Fruit fly (Drosophila melanogaster) whole organism, embryonic: Measurements from ENCODE around the gene CG1635.
A peak's percentile ranks its signal among the peaks of the same experiment; 100 is the strongest.

Source experiments
- Atf3 ChIP-seq: fragments of 200-800 bp; sonication (Bioruptor generic); optimal IDR thresholded peaks from 3 replicates; lab custom pipeline; 2016; ENCODE audit warnings: missing biosample characterization, missing genetic modification characterization
- Bdp1 ChIP-seq: fragments of 200-800 bp; sonication (Bioruptor generic); optimal IDR thresholded peaks from 3 replicates; lab custom pipeline; 2016; ENCODE audit warnings: missing biosample characterization, missing genetic modification characterization
- CG10147 ChIP-seq: fragments of 200-800 bp; sonication (Bioruptor generic); optimal IDR thresholded peaks from 2 replicates; lab custom pipeline; 2019; ENCODE audit warnings: missing biosample characterization, mild to moderate bottlenecking, missing genetic modification characterization, moderate library complexity
- CG11085 ChIP-seq: fragments of 200-800 bp; sonication (Bioruptor generic); IDR thresholded peaks from 2 replicates; pipeline ENCODE4 v1.3.6; 2022; ENCODE audit warnings: missing biosample characterization, missing genetic modification characterization
- CG11456 ChIP-seq: fragments of 200-800 bp; sonication (Bioruptor generic); IDR thresholded peaks from 3 replicates; pipeline ENCODE4 v1.3.6; 2022; ENCODE audit warnings: missing biosample characterization, missing genetic modification characterization
- CG12942 ChIP-seq: fragments of 200-800 bp; sonication (Bioruptor generic); optimal IDR thresholded peaks from 3 replicates; lab custom pipeline; 2016; ENCODE audit warnings: missing biosample characterization, missing genetic modification characterization
- CG17328 ChIP-seq: fragments of 200-800 bp; sonication (Bioruptor generic); IDR thresholded peaks from 2 replicates; pipeline ENCODE4 v1.3.6; 2022; ENCODE audit warnings: missing biosample characterization, missing genetic modification characterization
- CG31224 ChIP-seq: fragments of 200-800 bp; sonication (Bioruptor generic); IDR thresholded peaks from 2 replicates; pipeline ENCODE4 v1.3.6; 2022; ENCODE audit warnings: missing biosample characterization, missing genetic modification characterization
- CG33213 ChIP-seq: fragments of 200-800 bp; sonication (Bioruptor generic); optimal IDR thresholded peaks from 3 replicates; lab custom pipeline; 2016; ENCODE audit warnings: missing biosample characterization, missing genetic modification characterization
- CG3847 ChIP-seq: fragments of 200-800 bp; sonication (Bioruptor generic); IDR thresholded peaks from 2 replicates; pipeline ENCODE4 v1.3.6; 2022; ENCODE audit warnings: missing biosample characterization, missing genetic modification characterization
- CG4424 ChIP-seq: fragments of 200-800 bp; sonication (Bioruptor generic); optimal IDR thresholded peaks from 3 replicates; lab custom pipeline; 2016; ENCODE audit warnings: missing biosample characterization, missing genetic modification characterization
- CG4730 ChIP-seq: fragments of 200-800 bp; sonication (Bioruptor generic); IDR thresholded peaks from 2 replicates; pipeline ENCODE4 v1.3.6; 2022; ENCODE audit warnings: missing biosample characterization, missing genetic modification characterization
- CG6175 ChIP-seq: fragments of 200-800 bp; sonication (Bioruptor generic); IDR thresholded peaks from 3 replicates; pipeline ENCODE4 v1.3.6; 2022; ENCODE audit warnings: missing biosample characterization, missing genetic modification characterization
- CG6791 ChIP-seq: fragments of 200-800 bp; sonication (Bioruptor generic); IDR thresholded peaks from 3 replicates; pipeline ENCODE4 v1.3.6; 2022; ENCODE audit warnings: missing biosample characterization, missing genetic modification characterization; ENCODE audit not compliant: partially characterized antibody
- CG7928 ChIP-seq: fragments of 200-800 bp; sonication (Bioruptor generic); optimal IDR thresholded peaks from 2 replicates; lab custom pipeline; 2017; ENCODE audit warnings: missing biosample characterization, mild to moderate bottlenecking, missing genetic modification characterization
- CG8089 ChIP-seq: fragments of 200-800 bp; sonication (Bioruptor generic); optimal IDR thresholded peaks from 3 replicates; lab custom pipeline; 2016; ENCODE audit warnings: missing biosample characterization, missing genetic modification characterization
- CG8281 ChIP-seq: fragments of 200-800 bp; sonication (Bioruptor generic); optimal IDR thresholded peaks from 2 replicates; lab custom pipeline; 2018; ENCODE audit warnings: missing biosample characterization, mild to moderate bottlenecking, missing genetic modification characterization, moderate library complexity
- Deaf1 ChIP-seq: fragments of 200-800 bp; optimal IDR thresholded peaks from 3 replicates; lab custom pipeline; 2019; ENCODE audit warnings: missing biosample characterization, mild to moderate bottlenecking, missing genetic modification characterization, moderate library complexity
- Doc2 ChIP-seq: fragments of 200-800 bp; sonication (Bioruptor generic); IDR thresholded peaks from 2 replicates; pipeline ENCODE4 v1.3.6; 2022; ENCODE audit warnings: missing biosample characterization, missing genetic modification characterization
- Dref ChIP-seq: fragments of 200-800 bp; sonication (Bioruptor generic); IDR thresholded peaks from 2 replicates; pipeline ENCODE4 v1.3.6; 2022; ENCODE audit warnings: missing biosample characterization, missing genetic modification characterization
- Ets65A ChIP-seq: fragments of 200-800 bp; sonication (Bioruptor generic); peaks from one replicate; lab custom pipeline; 2016; ENCODE audit warnings: missing biosample characterization, missing genetic modification characterization
- Fer3 ChIP-seq: fragments of 200-800 bp; sonication (Bioruptor generic); optimal IDR thresholded peaks from 2 replicates; lab custom pipeline; 2018; ENCODE audit warnings: missing biosample characterization, mild to moderate bottlenecking, missing genetic modification characterization, moderate library complexity
- Hand ChIP-seq: fragments of 200-800 bp; sonication (Bioruptor generic); optimal IDR thresholded peaks from 2 replicates; lab custom pipeline; 2017; ENCODE audit warnings: mild to moderate bottlenecking, missing biosample characterization, missing genetic modification reagents, missing genetic modification characterization
- Hr3 ChIP-seq: fragments of 200-800 bp; sonication (Bioruptor generic); optimal IDR thresholded peaks from 3 replicates; lab custom pipeline; 2016; ENCODE audit warnings: missing biosample characterization, missing genetic modification characterization
- Lpt ChIP-seq: fragments of >200 bp; optimal IDR thresholded peaks from 2 replicates; lab custom pipeline; 2018; ENCODE audit warnings: missing biosample characterization, missing genetic modification characterization
- Mes4 ChIP-seq: fragments of 200-800 bp; sonication (Bioruptor generic); optimal IDR thresholded peaks from 2 replicates; lab custom pipeline; 2016; ENCODE audit warnings: missing biosample characterization, missing genetic modification characterization
- Myb ChIP-seq: fragments of 200-800 bp; sonication (Bioruptor generic); optimal IDR thresholded peaks from 2 replicates; lab custom pipeline; 2016; ENCODE audit warnings: missing biosample characterization, missing genetic modification characterization
- Rfx ChIP-seq: fragments of 200-800 bp; sonication (Bioruptor generic); IDR thresholded peaks from 2 replicates; pipeline ENCODE4 v1.3.6; 2022; ENCODE audit warnings: missing biosample characterization, missing genetic modification characterization
- Scr ChIP-seq: fragments of 200-800 bp; sonication (Bioruptor generic); IDR thresholded peaks from 2 replicates; pipeline ENCODE4 v1.3.6; 2022; ENCODE audit warnings: missing biosample characterization, missing genetic modification characterization; ENCODE audit not compliant: partially characterized antibody
- Sry-δ ChIP-seq: fragments of 200-800 bp; sonication (Bioruptor generic); optimal IDR thresholded peaks from 2 replicates; lab custom pipeline; 2016; ENCODE audit warnings: missing biosample characterization, missing genetic modification characterization
- aop ChIP-seq: fragments of 200-800 bp; sonication (Bioruptor generic); IDR thresholded peaks from 2 replicates; pipeline ENCODE4 v1.3.6; 2022; ENCODE audit warnings: missing biosample characterization, missing genetic modification characterization
- ara ChIP-seq: fragments of 200-800 bp; sonication (Bioruptor generic); IDR thresholded peaks from 2 replicates; pipeline ENCODE4 v1.3.6; 2022; ENCODE audit warnings: missing biosample characterization, missing genetic modification characterization
- cg ChIP-seq: fragments of 200-800 bp; sonication (Bioruptor generic); optimal IDR thresholded peaks from 3 replicates; lab custom pipeline; 2019; ENCODE audit warnings: missing biosample characterization, mild to moderate bottlenecking, missing genetic modification characterization, moderate library complexity
- chm ChIP-seq: fragments of 200-800 bp; sonication (Bioruptor generic); IDR thresholded peaks from 2 replicates; pipeline ENCODE4 v1.3.6; 2022; ENCODE audit warnings: missing biosample characterization, missing genetic modification characterization
- exex ChIP-seq: fragments of 200-800 bp; sonication (Bioruptor generic); optimal IDR thresholded peaks from 4 replicates; lab custom pipeline; 2018; ENCODE audit warnings: missing biosample characterization, mild to moderate bottlenecking, missing genetic modification characterization, moderate library complexity
- ftz-f1 ChIP-seq: fragments of 200-800 bp; sonication (Bioruptor generic); optimal IDR thresholded peaks from 2 replicates; lab custom pipeline; 2016; ENCODE audit warnings: missing biosample characterization, missing genetic modification characterization
- fu2 ChIP-seq: fragments of 200-800 bp; sonication (Bioruptor generic); optimal IDR thresholded peaks from 2 replicates; lab custom pipeline; 2016; ENCODE audit warnings: missing biosample characterization, missing genetic modification characterization
- grau ChIP-seq: fragments of 200-800 bp; optimal IDR thresholded peaks from 3 replicates; lab custom pipeline; 2019; ENCODE audit warnings: missing biosample characterization, mild to moderate bottlenecking, missing genetic modification characterization, moderate library complexity
- hb ChIP-seq: fragments of 200-800 bp; sonication (Bioruptor generic); IDR thresholded peaks from 3 replicates; pipeline ENCODE4 v1.3.6; 2022; ENCODE audit warnings: missing biosample characterization, missing genetic modification characterization; ENCODE audit not compliant: partially characterized antibody
- hkb ChIP-seq, 2 experiments: fragments of 200-800 bp in 1 of 2; fragments of >200 bp in 1 of 2; sonication (Bioruptor generic) in 1 of 2; IDR thresholded peaks in 1 of 2; optimal IDR thresholded peaks in 1 of 2; 2 replicates each; pipeline versions ENCODE4 v1.3.6 to Lab custom; 2017 to 2022; ENCODE audit warnings: missing biosample characterization in 1 of 2, missing genetic modification characterization in 1 of 2
- insv ChIP-seq, 2 experiments: fragments of 200-800 bp; sonication (Bioruptor generic); optimal IDR thresholded peaks; 3 replicates each; lab custom pipeline; 2016 to 2018; ENCODE audit warnings: missing biosample characterization in 2 of 2, missing genetic modification characterization in 2 of 2
- jumu ChIP-seq: fragments of 200-800 bp; sonication (Bioruptor generic); optimal IDR thresholded peaks from 3 replicates; lab custom pipeline; 2016; ENCODE audit warnings: missing biosample characterization, missing genetic modification characterization
- ken ChIP-seq: fragments of 200-800 bp; sonication (Bioruptor generic); IDR thresholded peaks from 3 replicates; pipeline ENCODE4 v1.3.6; 2022; ENCODE audit warnings: missing biosample characterization, missing genetic modification characterization
- lilli ChIP-seq: fragments of 200-800 bp; sonication (Bioruptor generic); optimal IDR thresholded peaks from 3 replicates; lab custom pipeline; 2016; ENCODE audit warnings: missing biosample characterization, missing genetic modification characterization
- mld ChIP-seq: fragments of 200-800 bp; sonication (Bioruptor generic); IDR thresholded peaks from 3 replicates; pipeline ENCODE4 v1.3.6; 2022; ENCODE audit warnings: missing biosample characterization, missing genetic modification characterization; ENCODE audit not compliant: partially characterized antibody
- nmo ChIP-seq: fragments of 200-800 bp; sonication (Bioruptor generic); optimal IDR thresholded peaks from 2 replicates; lab custom pipeline; 2018; ENCODE audit warnings: missing biosample characterization, mild to moderate bottlenecking, missing genetic modification characterization, moderate library complexity
- phol ChIP-seq: fragments of 200-800 bp; sonication (Bioruptor generic); optimal IDR thresholded peaks from 3 replicates; lab custom pipeline; 2018; ENCODE audit warnings: missing biosample characterization, mild to moderate bottlenecking, missing genetic modification characterization, moderate library complexity
- sima ChIP-seq: fragments of 200-800 bp; sonication (Bioruptor generic); optimal IDR thresholded peaks from 2 replicates; lab custom pipeline; 2016; ENCODE audit warnings: missing biosample characterization, missing genetic modification characterization
- trem ChIP-seq: fragments of 200-800 bp; optimal IDR thresholded peaks from 3 replicates; lab custom pipeline; 2019; ENCODE audit warnings: missing biosample characterization, mild to moderate bottlenecking, missing genetic modification characterization, moderate library complexity

Gene CG1635

dm6 chr3R:31596071-31596883, 7.8 kb downstream of the CG1635 start, which contains the start of gene RpL6 (continued):
- TF ChIP-seq ara (GFP tag; lab: Robert Waterston, UW): no peak
- peak; percentile 40 for TF ChIP-seq lilli (GFP tag; lab: Kevin White, UChicago)
- no peak for TF ChIP-seq CG4424 (GFP tag; lab: Kevin White, UChicago)
- TF ChIP-seq hkb (optimal IDR thresholded peaks at IDR 0.05; lab: Kevin White, UChicago): no peak
- no peak for TF ChIP-seq hkb (GFP tag; IDR thresholded peaks at IDR 0.05; lab: Robert Waterston, UW)
- TF ChIP-seq CG8089 (GFP tag; lab: Kevin White, UChicago): no peak
- TF ChIP-seq CG6175 (GFP tag; lab: Robert Waterston, UW): no peak
- no peak for TF ChIP-seq CG31224 (GFP tag; lab: Robert Waterston, UW)
- peak; percentile 85 for TF ChIP-seq Sry-δ
- TF ChIP-seq CG6791 (GFP tag; lab: Robert Waterston, UW): peak; percentile 84
- TF ChIP-seq CG11085 (GFP tag; lab: Robert Waterston, UW): no peak
- peak; percentile 87 for TF ChIP-seq trem (tag; lab: Kevin White, UChicago)
- TF ChIP-seq CG17328 (GFP tag; lab: Robert Waterston, UW): peak; percentile 34; the same call in 1 of the 2 replicates
- TF ChIP-seq Hand: peak; percentile 54
- peak; percentile 83 for TF ChIP-seq Dref (GFP tag; lab: Robert Waterston, UW)
- TF ChIP-seq insv (GFP tag; optimal IDR thresholded peaks at IDR 0.05; lab: Kevin White, UChicago): peak in 1 of 2 experiments; percentile 25
- peak; percentile 0 for TF ChIP-seq CG7928 (GFP tag; lab: Kevin White, UChicago)
- TF ChIP-seq CG33213: peak; percentile 34
- TF ChIP-seq Atf3: no peak
- TF ChIP-seq Ets65A: peak; percentile 64
- no peak for TF ChIP-seq CG8281 (tag; lab: Kevin White, UChicago)
- peak; percentile 58 for TF ChIP-seq nmo (GFP tag; lab: Kevin White, UChicago)
- TF ChIP-seq chm (GFP tag; lab: Robert Waterston, UW): 0 out of 2 replicates have a peak, but pooled peaks have one; percentile 29
- peak; percentile 83 for TF ChIP-seq Scr (GFP tag; lab: Robert Waterston, UW)
- TF ChIP-seq hb (GFP tag; lab: Robert Waterston, UW): peak; percentile 83
- TF ChIP-seq CG3847: peak; percentile 31; the same call in 1 of the 2 replicates
- TF ChIP-seq ken (GFP tag; lab: Robert Waterston, UW): 0 out of 3 replicates have a peak, but pooled peaks have one; percentile 37
- TF ChIP-seq Rfx: 0 out of 2 replicates have a peak, but pooled peaks have one; percentile 34
- TF ChIP-seq Myb (GFP tag; lab: Kevin White, UChicago): peak; percentile 98
- TF ChIP-seq sima (GFP tag; lab: Kevin White, UChicago): no peak
- TF ChIP-seq Lpt (GFP tag; lab: Kevin White, UChicago): no peak
- TF ChIP-seq CG4730 (GFP tag; lab: Robert Waterston, UW): no peak
- peak; percentile 37 for TF ChIP-seq phol (tag; lab: Kevin White, UChicago)
- TF ChIP-seq ftz-f1 (GFP tag; lab: Kevin White, UChicago): peak; percentile 66
- TF ChIP-seq mld (GFP tag; lab: Robert Waterston, UW): peak; percentile 44; the same call in 1 of the 3 replicates
- no peak for TF ChIP-seq Bdp1 (GFP tag; lab: Kevin White, UChicago)
- peak; percentile 15 for TF ChIP-seq Hr3 (GFP tag; lab: Kevin White, UChicago)
- no peak for TF ChIP-seq grau
- no peak for TF ChIP-seq Fer3
- TF ChIP-seq fu2 (GFP tag; lab: Kevin White, UChicago): no peak
- TF ChIP-seq Mes4: no peak
- no peak for TF ChIP-seq Doc2
- no peak for TF ChIP-seq jumu
- peak; percentile 21 for TF ChIP-seq exex
- no peak for TF ChIP-seq CG10147 (GFP tag; lab: Kevin White, UChicago)
- TF ChIP-seq cg (GFP tag; lab: Kevin White, UChicago): no peak
- TF ChIP-seq aop (GFP tag; lab: Robert Waterston, UW): no peak
- no peak for TF ChIP-seq Deaf1 (tag; lab: Kevin White, UChicago)
- no peak for TF ChIP-seq CG12942 (GFP tag; lab: Kevin White, UChicago)
- no peak for TF ChIP-seq CG11456 (GFP tag; lab: Robert Waterston, UW)
